Worm (Caenorhabditis elegans): ENCODE data around the gene clec-47.

- TF ChIP-seq sdz-12 (GFP tag; optimal IDR thresholded peaks at IDR 0.05) (no peak), egl-43 (GFP tag; IDR thresholded peaks at IDR 0.05) (no peak), Y5F2A.4 (GFP tag; optimal IDR thresholded peaks at IDR 0.05) (no peak), jun-1 (tag; optimal IDR thresholded peaks at IDR 0.05) (no peak), aly-2 (tag; optimal IDR thresholded peaks at IDR 0.05) (no peak), ama-1 (optimal IDR thresholded peaks at IDR 0.05) (no peak), unc-62 (GFP tag; optimal IDR thresholded peaks at IDR 0.05 in 1 of 2) (no peak), unc-62 (tag; optimal IDR thresholded peaks at IDR 0.05) (no peak), nhr-76 (tag; optimal IDR thresholded peaks at IDR 0.05) (no peak), ZK337.2 (GFP tag; IDR thresholded peaks at IDR 0.05) (no peak), nhr-11 (tag; optimal IDR thresholded peaks at IDR 0.05) (no peak), tag-97 (GFP tag; IDR thresholded peaks at IDR 0.05) (no peak), ceh-32 (tag; optimal IDR thresholded peaks at IDR 0.05; ENCODE audit: poor library complexity) (no peak)
Observed at ce11 chrV:15127955-15128354, 47.6 kb upstream of the clec-47 start, which contains the start of gene srr-7.

Measured in whole organism, L4 larva.